Worm (Caenorhabditis elegans) whole organism, midembryonic: ENCODE data around the gene F01D5.8.

ENCODE experiments used
- flt-1 ChIP-seq: fragments of 200-800 bp; sonication (Bioruptor generic); IDR thresholded peaks from 2 replicates; pipeline ENCODE4 v1.3.6; 2022; ENCODE audit warnings: missing genetic modification characterization, missing compliant biosample characterization
- med-1 ChIP-seq: sonication (generic microtip); optimal IDR thresholded peaks from 2 replicates; lab custom pipeline; 2017; ENCODE audit warnings: missing genetic modification characterization, mild to moderate bottlenecking, missing compliant biosample characterization, antibody characterized with exemption, missing genetic modification reagents; ENCODE audit not compliant: insufficient read depth
- tab-1 ChIP-seq: fragments of 200-800 bp; sonication (Bioruptor generic); IDR thresholded peaks from 2 replicates; pipeline ENCODE4 v1.3.6; 2022; ENCODE audit warnings: missing genetic modification characterization, missing compliant biosample characterization

ce11 chrII:14053141-14053540 lies 42.6 kb downstream of the F01D5.8 start:
- TF ChIP-seq tab-1 (GFP tag; lab: Robert Waterston, UW) (no peak), flt-1 (GFP tag; lab: Robert Waterston, UW) (no peak), med-1 (GFP tag; lab: Kevin White, UChicago) (no peak)
